Worm (Caenorhabditis elegans) whole organism, late embryonic: ENCODE data around the gene chil-25.

Source experiments
- C08G9.2 ChIP-seq: sonication (generic microtip); optimal IDR thresholded peaks from 2 replicates; lab custom pipeline; 2016; ENCODE audit warnings: mild to moderate bottlenecking, missing genetic modification characterization, moderate library complexity, missing compliant biosample characterization
- K02D7.2 ChIP-seq: sonication (generic microtip); optimal IDR thresholded peaks from 2 replicates; lab custom pipeline; 2017; ENCODE audit warnings: mild to moderate bottlenecking, missing genetic modification characterization, missing compliant biosample characterization
- K09A11.1 ChIP-seq: sonication (generic microtip); optimal IDR thresholded peaks from 2 replicates; lab custom pipeline; 2017; ENCODE audit warnings: antibody characterized with exemption, mild to moderate bottlenecking, missing genetic modification characterization, missing compliant biosample characterization; ENCODE audit not compliant: insufficient read depth
- Y22D7AL.16 ChIP-seq: sonication (generic microtip); optimal IDR thresholded peaks from 2 replicates; lab custom pipeline; 2016; ENCODE audit warnings: missing genetic modification characterization, missing compliant biosample characterization
- ama-1 ChIP-seq: fragments of 150-350 bp; optimal IDR thresholded peaks from 2 replicates; lab custom pipeline; 2014
- ceh-14 ChIP-seq: sonication (generic microtip); optimal IDR thresholded peaks from 2 replicates; lab custom pipeline; 2016; ENCODE audit warnings: missing genotype, missing genetic modification characterization, missing compliant biosample characterization
- ceh-19 ChIP-seq: fragments of 200-800 bp; sonication (Bioruptor generic); optimal IDR thresholded peaks from 2 replicates; lab custom pipeline; 2018; ENCODE audit warnings: mild to moderate bottlenecking, missing genetic modification characterization, missing compliant biosample characterization
- ceh-31 ChIP-seq: sonication (generic microtip); optimal IDR thresholded peaks from 2 replicates; lab custom pipeline; 2016; ENCODE audit warnings: missing genetic modification characterization, missing compliant biosample characterization
- ceh-34 ChIP-seq: sonication (generic microtip); optimal IDR thresholded peaks from 2 replicates; lab custom pipeline; 2016; ENCODE audit warnings: mild to moderate bottlenecking, missing genetic modification characterization, missing compliant biosample characterization
- ceh-45 ChIP-seq: fragments of 200-800 bp; sonication (Bioruptor generic); IDR thresholded peaks from 2 replicates; pipeline ENCODE4 v1.3.6; 2022; ENCODE audit warnings: missing genetic modification reagents, missing genetic modification characterization, missing compliant biosample characterization
- dmd-4 ChIP-seq: sonication (generic microtip); optimal IDR thresholded peaks from 2 replicates; lab custom pipeline; 2016; ENCODE audit warnings: borderline replicate concordance, missing genetic modification characterization, missing compliant biosample characterization
- elt-2 ChIP-seq: sonication (generic microtip); optimal IDR thresholded peaks from 2 replicates; lab custom pipeline; 2016; ENCODE audit warnings: missing genetic modification reagents, missing genetic modification characterization, missing compliant biosample characterization
- ets-4 ChIP-seq: sonication (generic microtip); optimal IDR thresholded peaks from 2 replicates; lab custom pipeline; 2016; ENCODE audit warnings: missing genetic modification characterization, missing compliant biosample characterization
- eyg-1 ChIP-seq: sonication (generic microtip); optimal IDR thresholded peaks from 2 replicates; lab custom pipeline; 2016; ENCODE audit warnings: missing genotype, missing genetic modification characterization, missing compliant biosample characterization
- fax-1 ChIP-seq: sonication (generic microtip); optimal IDR thresholded peaks from 2 replicates; lab custom pipeline; 2016; ENCODE audit warnings: missing genotype, missing genetic modification characterization, missing compliant biosample characterization
- fkh-6 ChIP-seq: sonication (generic microtip); optimal IDR thresholded peaks from 2 replicates; lab custom pipeline; 2016; ENCODE audit warnings: missing genetic modification characterization, missing compliant biosample characterization
- gmeb-2 ChIP-seq: sonication (generic microtip); optimal IDR thresholded peaks from 2 replicates; lab custom pipeline; 2016; ENCODE audit warnings: missing genetic modification characterization, inconsistent platforms, missing compliant biosample characterization
- hlh-13 ChIP-seq: fragments of 200-800 bp; sonication (Bioruptor generic); optimal IDR thresholded peaks from 2 replicates; lab custom pipeline; 2018; ENCODE audit warnings: mild to moderate bottlenecking, missing genetic modification characterization, missing compliant biosample characterization
- hlh-15 ChIP-seq: sonication (generic microtip); optimal IDR thresholded peaks from 2 replicates; lab custom pipeline; 2016; ENCODE audit warnings: missing genetic modification characterization, missing compliant biosample characterization
- lim-6 ChIP-seq: sonication (generic microtip); optimal IDR thresholded peaks from 2 replicates; lab custom pipeline; 2016; ENCODE audit warnings: missing genetic modification characterization, missing compliant biosample characterization
- lin-11 ChIP-seq: fragments of 200-800 bp; sonication (Bioruptor generic); optimal IDR thresholded peaks from 2 replicates; lab custom pipeline; 2018; ENCODE audit warnings: mild to moderate bottlenecking, missing genetic modification characterization, missing compliant biosample characterization
- nfya-1 ChIP-seq: sonication (generic microtip); optimal IDR thresholded peaks from 2 replicates; lab custom pipeline; 2017; ENCODE audit warnings: missing genetic modification characterization, mild to moderate bottlenecking, missing compliant biosample characterization, antibody characterized with exemption, moderate library complexity
- nhr-11 ChIP-seq: fragments of 150-350 bp; optimal IDR thresholded peaks from 2 replicates; lab custom pipeline; 2014; ENCODE audit warnings: missing biosample characterization, missing genetic modification characterization
- npax-4 ChIP-seq: sonication (generic microtip); optimal IDR thresholded peaks from 2 replicates; lab custom pipeline; 2016; ENCODE audit warnings: missing genetic modification characterization, missing compliant biosample characterization
- odd-2 ChIP-seq: sonication (generic microtip); optimal IDR thresholded peaks from 2 replicates; lab custom pipeline; 2017; ENCODE audit warnings: antibody characterized with exemption, mild to moderate bottlenecking, missing genetic modification characterization, missing compliant biosample characterization
- ref-2 ChIP-seq: sonication (generic microtip); optimal IDR thresholded peaks from 2 replicates; lab custom pipeline; 2016; ENCODE audit warnings: missing genetic modification characterization, missing compliant biosample characterization
- rnt-1 ChIP-seq: sonication (generic microtip); optimal IDR thresholded peaks from 2 replicates; lab custom pipeline; 2016; ENCODE audit warnings: missing genetic modification characterization, missing compliant biosample characterization
- sdc-2 ChIP-seq: sonication (generic microtip); optimal IDR thresholded peaks from 2 replicates; lab custom pipeline; 2016; ENCODE audit warnings: missing genotype, missing genetic modification characterization, missing compliant biosample characterization
- sox-2 ChIP-seq: fragments of 200-800 bp; sonication (Bioruptor generic); IDR thresholded peaks from 2 replicates; pipeline ENCODE4 v1.3.6; 2022; ENCODE audit warnings: missing genetic modification reagents, missing genetic modification characterization, missing compliant biosample characterization
- sox-4 ChIP-seq: sonication (generic microtip); optimal IDR thresholded peaks from 2 replicates; lab custom pipeline; 2017; ENCODE audit warnings: mild to moderate bottlenecking, missing genetic modification characterization, inconsistent platforms, missing compliant biosample characterization
- unc-42 ChIP-seq: sonication (generic microtip); optimal IDR thresholded peaks from 2 replicates; lab custom pipeline; 2016; ENCODE audit warnings: missing genotype, missing genetic modification characterization, missing compliant biosample characterization
- unc-86 ChIP-seq: sonication (generic microtip); optimal IDR thresholded peaks from 2 replicates; lab custom pipeline; 2016; ENCODE audit warnings: missing genetic modification characterization, missing compliant biosample characterization
- ztf-16 ChIP-seq: sonication (generic microtip); optimal IDR thresholded peaks from 2 replicates; lab custom pipeline; 2017; ENCODE audit warnings: missing genetic modification characterization, missing compliant biosample characterization

chil-25 gene

ce11 chrII:9518781-9519180, 44.5 kb upstream of the chil-25 start, which contains the start of the genes sfxn-1.1 and AH6.3:
sfxn-1.1 (minus strand) TSS chrII:9518881.
AH6.3 (plus strand) TSS chrII:9519055.
- TF ChIP-seq sox-2 (GFP tag; lab: Robert Waterston, UW) (no peak), K09A11.1 (tag; lab: Kevin White, UChicago) (no peak), unc-86 (tag; lab: Kevin White, UChicago) (no peak), ama-1 (no peak), ref-2 (tag; lab: Kevin White, UChicago) (no peak), fax-1 (no peak), sdc-2 (tag; lab: Kevin White, UChicago) (no peak), hlh-13 (no peak)
- TF ChIP-seq, all 69 proteins: peak for 0

DNA sequence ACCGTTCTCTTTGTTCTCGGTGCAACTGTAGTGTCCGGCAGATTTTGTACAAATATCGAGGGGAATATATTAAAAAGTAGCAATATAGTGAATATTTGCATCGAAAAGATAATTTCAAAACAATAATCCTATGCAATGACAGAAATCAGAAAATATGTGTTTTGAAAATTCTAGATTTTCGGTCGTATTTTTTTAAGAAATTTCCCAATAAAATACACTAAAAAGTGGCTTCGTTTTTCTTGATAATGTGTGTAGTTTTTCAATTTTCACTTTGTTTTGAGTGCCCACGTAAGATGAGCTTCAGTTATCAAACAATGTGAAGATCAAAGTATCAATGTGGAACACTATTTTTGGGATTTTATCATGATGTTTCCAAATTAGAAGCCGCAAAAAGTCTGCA, 42.6 kb upstream of the chil-25 start, which contains the start of gene gcy-1:
Gene gcy-1 (minus strand): TSS at position 101 of the 400 bp plus-strand sequence.
- TF ChIP-seq ztf-16 (no peak), ref-2 (tag; lab: Kevin White, UChicago) (no peak), ceh-45 (GFP tag; lab: Robert Waterston, UW) (no peak), K02D7.2 (tag; lab: Kevin White, UChicago) (no peak)

- no peak for TF ChIP-seq nfya-1 (tag; lab: Kevin White, UChicago)
- no peak for TF ChIP-seq sox-2 (GFP tag; lab: Robert Waterston, UW)
- TF ChIP-seq ets-4 (tag; lab: Kevin White, UChicago), result no peak
- no peak for TF ChIP-seq C08G9.2 (tag; lab: Kevin White, UChicago)
- no peak for TF ChIP-seq ceh-34
- TF ChIP-seq fkh-6, result no peak
- no peak for TF ChIP-seq odd-2
- no peak for TF ChIP-seq sox-4 (tag; lab: Kevin White, UChicago)
- TF ChIP-seq nhr-11 (tag; lab: Kevin White, UChicago), result no peak
- TF ChIP-seq rnt-1, result no peak
- TF ChIP-seq Y22D7AL.16 (tag; lab: Kevin White, UChicago), result no peak
- no peak for TF ChIP-seq dmd-4 (tag; lab: Kevin White, UChicago)
- no peak for TF ChIP-seq hlh-13
- no peak for TF ChIP-seq lim-6 (tag; lab: Kevin White, UChicago)
Observed at ce11 chrII:9507181-9507580, 32.9 kb upstream of the chil-25 start, which contains the start of gene gcy-3. gcy-3 (minus strand) TSS chrII:9507281.

DNA sequence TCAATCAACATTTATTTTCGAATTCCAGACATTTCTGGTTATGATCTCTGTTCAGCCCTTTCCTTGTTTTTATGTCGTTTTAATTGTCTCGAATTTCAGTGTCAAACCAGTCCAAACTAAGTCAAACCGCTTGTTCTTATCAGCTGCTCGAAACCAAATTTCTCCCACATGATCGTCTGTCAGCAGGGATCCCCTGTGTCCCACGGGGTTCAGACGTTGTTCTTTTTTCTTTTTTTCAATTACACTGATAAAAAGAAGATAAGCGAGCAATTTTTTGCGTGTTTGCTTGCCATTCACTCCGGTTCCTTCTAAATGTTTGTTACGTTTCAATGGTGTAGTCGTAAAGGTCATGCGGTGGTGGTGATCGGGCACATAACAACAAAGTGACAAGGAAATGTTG, 27.7 kb upstream of the chil-25 start:
- no peak for TF ChIP-seq ceh-19 (GFP tag; lab: Kevin White, UChicago)
- no peak for TF ChIP-seq eyg-1 (tag; lab: Kevin White, UChicago)
- TF ChIP-seq npax-4 (tag; lab: Kevin White, UChicago), result no peak
- no peak for TF ChIP-seq ets-4 (tag; lab: Kevin White, UChicago)
- no peak for TF ChIP-seq gmeb-2

ce11 chrII:9500926-9501325, 26.7 kb upstream of the chil-25 start:
- peak; percentile 50 for TF ChIP-seq elt-2
- no peak for TF ChIP-seq lin-11 (tag; lab: Kevin White, UChicago)

ce11 chrII:9498589-9498988, 24.3 kb upstream of the chil-25 start:
- TF ChIP-seq elt-2 (peak; percentile 4), unc-42 (tag; lab: Kevin White, UChicago) (peak; percentile 29), ceh-34 (no peak)

ce11 chrII:9497309-9497708, 23.0 kb upstream of the chil-25 start:
- TF ChIP-seq unc-42 (tag; lab: Kevin White, UChicago), result peak; percentile 75
- peak; percentile 13 for TF ChIP-seq ceh-14 (tag; lab: Kevin White, UChicago)
- no peak for TF ChIP-seq hlh-15 (tag; lab: Kevin White, UChicago)
- peak; percentile 18 for TF ChIP-seq ceh-31
- TF ChIP-seq lim-6 (tag; lab: Kevin White, UChicago), result peak; percentile 1
